Worm (Caenorhabditis elegans): Measurements from ENCODE around the gene T17A3.12.

ce11 chrIII:182080-182479 lies 37.1 kb upstream of the T17A3.12 start, which contains the start of gene F40G9.15:
- TF ChIP-seq nhr-237 (tag; optimal IDR thresholded peaks at IDR 0.05) (no peak), egl-27 (tag; optimal IDR thresholded peaks at IDR 0.05) (no peak)
